Worm (Caenorhabditis elegans): Measurements from ENCODE around the gene pef-1.

ce11 chrIII:954553-954952, 28.4 kb upstream of the pef-1 start, which contains the start of the genes T12B5.15 and T12B5.14:
- TF ChIP-seq ets-4 (tag; optimal IDR thresholded peaks at IDR 0.05), result no peak
- no peak for TF ChIP-seq ceh-45 (GFP tag; IDR thresholded peaks at IDR 0.05)
- no peak for TF ChIP-seq sox-4 (tag; optimal IDR thresholded peaks at IDR 0.05)
- TF ChIP-seq K09A11.1 (tag; optimal IDR thresholded peaks at IDR 0.05; ENCODE audit: insufficient read depth), result no peak
- TF ChIP-seq T23F11.4 (GFP tag; optimal IDR thresholded peaks at IDR 0.05), result no peak
- no peak for TF ChIP-seq ama-1 (optimal IDR thresholded peaks at IDR 0.05)
- no peak for TF ChIP-seq hlh-30 (tag; optimal IDR thresholded peaks at IDR 0.05; ENCODE audit: insufficient read depth)
- TF ChIP-seq tbx-2 (tag; optimal IDR thresholded peaks at IDR 0.05), result no peak
- TF ChIP-seq npax-4 (tag; optimal IDR thresholded peaks at IDR 0.05), result no peak
- TF ChIP-seq pha-4 (tag; optimal IDR thresholded peaks at IDR 0.05), result no peak
- TF ChIP-seq nfya-1 (tag; optimal IDR thresholded peaks at IDR 0.05), result no peak
- no peak for TF ChIP-seq unc-55 (GFP tag; optimal IDR thresholded peaks at IDR 0.05)
- TF ChIP-seq elt-2 (tag; optimal IDR thresholded peaks at IDR 0.05), result no peak
- no peak for TF ChIP-seq fkh-10 (GFP tag; optimal IDR thresholded peaks at IDR 0.05)

Data from whole organism, late embryonic.